Fruit fly (Drosophila melanogaster): ENCODE results near the gene CG42583.

- TF ChIP-seq CG8478 (optimal IDR thresholded peaks at IDR 0.05), result no peak
- no peak for TF ChIP-seq CTCF (optimal IDR thresholded peaks at IDR 0.05)
These were observed 18.9 kb downstream of the CG42583 start for dm6 chrX:20158491-20158890.

Measured in S2 (cell line).